Worm (Caenorhabditis elegans) whole organism, late embryonic: ENCODE measurements around the gene Y82E9BL.12.

ENCODE experiments used
- C08G9.2 ChIP-seq: sonication (generic microtip); optimal IDR thresholded peaks from 2 replicates; lab custom pipeline; 2016; ENCODE audit warnings: mild to moderate bottlenecking, missing genetic modification characterization, moderate library complexity, missing compliant biosample characterization
- K09A11.1 ChIP-seq: sonication (generic microtip); optimal IDR thresholded peaks from 2 replicates; lab custom pipeline; 2017; ENCODE audit warnings: antibody characterized with exemption, mild to moderate bottlenecking, missing genetic modification characterization, missing compliant biosample characterization; ENCODE audit not compliant: insufficient read depth
- Y22D7AL.16 ChIP-seq: sonication (generic microtip); optimal IDR thresholded peaks from 2 replicates; lab custom pipeline; 2016; ENCODE audit warnings: missing genetic modification characterization, missing compliant biosample characterization
- ama-1 ChIP-seq: fragments of 150-350 bp; optimal IDR thresholded peaks from 2 replicates; lab custom pipeline; 2014
- ceh-19 ChIP-seq: fragments of 200-800 bp; sonication (Bioruptor generic); optimal IDR thresholded peaks from 2 replicates; lab custom pipeline; 2018; ENCODE audit warnings: mild to moderate bottlenecking, missing genetic modification characterization, missing compliant biosample characterization
- ceh-2 ChIP-seq: sonication (generic microtip); optimal IDR thresholded peaks from 2 replicates; lab custom pipeline; 2016; ENCODE audit warnings: missing genotype, missing genetic modification characterization, missing compliant biosample characterization
- ceh-22 ChIP-seq: sonication (generic microtip); optimal IDR thresholded peaks from 2 replicates; lab custom pipeline; 2017; ENCODE audit warnings: missing biosample characterization, missing genetic modification characterization
- ceh-30 ChIP-seq: fragments of 150-350 bp; optimal IDR thresholded peaks from 2 replicates; lab custom pipeline; 2014; ENCODE audit warnings: missing biosample characterization, missing genetic modification characterization
- ceh-31 ChIP-seq: sonication (generic microtip); optimal IDR thresholded peaks from 2 replicates; lab custom pipeline; 2016; ENCODE audit warnings: missing genetic modification characterization, missing compliant biosample characterization
- ceh-6 ChIP-seq: fragments of 200-800 bp; sonication (Bioruptor generic); optimal IDR thresholded peaks from 2 replicates; lab custom pipeline; 2018; ENCODE audit warnings: mild to moderate bottlenecking, missing genetic modification characterization, missing compliant biosample characterization
- che-1 ChIP-seq: sonication (generic microtip); optimal IDR thresholded peaks from 2 replicates; lab custom pipeline; 2016; ENCODE audit warnings: mild to moderate bottlenecking, missing genetic modification characterization, missing compliant biosample characterization
- dmd-4 ChIP-seq: sonication (generic microtip); optimal IDR thresholded peaks from 2 replicates; lab custom pipeline; 2016; ENCODE audit warnings: borderline replicate concordance, missing genetic modification characterization, missing compliant biosample characterization
- dve-1 ChIP-seq: sonication (generic microtip); optimal IDR thresholded peaks from 2 replicates; lab custom pipeline; 2017; ENCODE audit warnings: antibody characterized with exemption, mild to moderate bottlenecking, missing genetic modification characterization, missing compliant biosample characterization
- elt-2 ChIP-seq: sonication (generic microtip); optimal IDR thresholded peaks from 2 replicates; lab custom pipeline; 2016; ENCODE audit warnings: missing genetic modification reagents, missing genetic modification characterization, missing compliant biosample characterization
- eyg-1 ChIP-seq: sonication (generic microtip); optimal IDR thresholded peaks from 2 replicates; lab custom pipeline; 2016; ENCODE audit warnings: missing genotype, missing genetic modification characterization, missing compliant biosample characterization
- fax-1 ChIP-seq: sonication (generic microtip); optimal IDR thresholded peaks from 2 replicates; lab custom pipeline; 2016; ENCODE audit warnings: missing genotype, missing genetic modification characterization, missing compliant biosample characterization
- fkh-6 ChIP-seq: sonication (generic microtip); optimal IDR thresholded peaks from 2 replicates; lab custom pipeline; 2016; ENCODE audit warnings: missing genetic modification characterization, missing compliant biosample characterization
- gmeb-2 ChIP-seq: sonication (generic microtip); optimal IDR thresholded peaks from 2 replicates; lab custom pipeline; 2016; ENCODE audit warnings: missing genetic modification characterization, inconsistent platforms, missing compliant biosample characterization
- hlh-13 ChIP-seq: fragments of 200-800 bp; sonication (Bioruptor generic); optimal IDR thresholded peaks from 2 replicates; lab custom pipeline; 2018; ENCODE audit warnings: mild to moderate bottlenecking, missing genetic modification characterization, missing compliant biosample characterization
- hlh-15 ChIP-seq: sonication (generic microtip); optimal IDR thresholded peaks from 2 replicates; lab custom pipeline; 2016; ENCODE audit warnings: missing genetic modification characterization, missing compliant biosample characterization
- hlh-6 ChIP-seq: sonication (generic microtip); optimal IDR thresholded peaks from 2 replicates; lab custom pipeline; 2016; ENCODE audit warnings: missing genotype, missing genetic modification characterization, missing compliant biosample characterization
- nfya-1 ChIP-seq: sonication (generic microtip); optimal IDR thresholded peaks from 2 replicates; lab custom pipeline; 2017; ENCODE audit warnings: missing genetic modification characterization, mild to moderate bottlenecking, missing compliant biosample characterization, antibody characterized with exemption, moderate library complexity
- nhr-11 ChIP-seq: fragments of 150-350 bp; optimal IDR thresholded peaks from 2 replicates; lab custom pipeline; 2014; ENCODE audit warnings: missing biosample characterization, missing genetic modification characterization
- nhr-232 ChIP-seq: sonication (generic microtip); optimal IDR thresholded peaks from 2 replicates; lab custom pipeline; 2016; ENCODE audit warnings: missing genetic modification characterization, missing compliant biosample characterization
- odd-2 ChIP-seq: sonication (generic microtip); optimal IDR thresholded peaks from 2 replicates; lab custom pipeline; 2017; ENCODE audit warnings: antibody characterized with exemption, mild to moderate bottlenecking, missing genetic modification characterization, missing compliant biosample characterization
- pax-1 ChIP-seq: fragments of 150-350 bp; optimal IDR thresholded peaks from 2 replicates; lab custom pipeline; 2014; ENCODE audit warnings: missing biosample characterization, missing genetic modification characterization
- pha-4 ChIP-seq: fragments of 150-350 bp; optimal IDR thresholded peaks from 2 replicates; lab custom pipeline; 2018; ENCODE audit warnings: missing biosample characterization, missing genetic modification reagents, missing genetic modification characterization
- pqm-1 ChIP-seq: sonication (generic microtip); optimal IDR thresholded peaks from 2 replicates; lab custom pipeline; 2016; ENCODE audit warnings: missing genetic modification characterization, missing compliant biosample characterization
- pros-1 ChIP-seq: fragments of 150-350 bp; optimal IDR thresholded peaks from 2 replicates; lab custom pipeline; 2014; ENCODE audit warnings: missing biosample characterization, missing genetic modification reagents, missing genetic modification characterization
- rnt-1 ChIP-seq: sonication (generic microtip); optimal IDR thresholded peaks from 2 replicates; lab custom pipeline; 2016; ENCODE audit warnings: missing genetic modification characterization, missing compliant biosample characterization
- sox-4 ChIP-seq: sonication (generic microtip); optimal IDR thresholded peaks from 2 replicates; lab custom pipeline; 2017; ENCODE audit warnings: mild to moderate bottlenecking, missing genetic modification characterization, inconsistent platforms, missing compliant biosample characterization
- syd-9 ChIP-seq: sonication (generic microtip); optimal IDR thresholded peaks from 2 replicates; lab custom pipeline; 2016; ENCODE audit warnings: mild to moderate bottlenecking, missing genetic modification characterization, moderate library complexity, missing compliant biosample characterization
- tbx-2 ChIP-seq: sonication (generic microtip); optimal IDR thresholded peaks from 2 replicates; lab custom pipeline; 2016; ENCODE audit warnings: missing genetic modification characterization, missing compliant biosample characterization
- unc-42 ChIP-seq: sonication (generic microtip); optimal IDR thresholded peaks from 2 replicates; lab custom pipeline; 2016; ENCODE audit warnings: missing genotype, missing genetic modification characterization, missing compliant biosample characterization
- zip-5 ChIP-seq: sonication (generic microtip); optimal IDR thresholded peaks from 2 replicates; lab custom pipeline; 2016; ENCODE audit warnings: missing genetic modification characterization, missing compliant biosample characterization
- ztf-16 ChIP-seq: sonication (generic microtip); optimal IDR thresholded peaks from 2 replicates; lab custom pipeline; 2017; ENCODE audit warnings: missing genetic modification characterization, missing compliant biosample characterization

Y82E9BL.12 gene

ce11 chrIII:1295149-1295716, 13.8 kb upstream of the Y82E9BL.12 start, which contains the start of gene fbxa-35:
TSS of gene fbxa-35 (plus strand) at chrIII:1295666.
- TF ChIP-seq elt-2 (tag; lab: Kevin White, UChicago) (peak; percentile 65), ceh-22 (tag; lab: Kevin White, UChicago) (no peak)

DNA sequence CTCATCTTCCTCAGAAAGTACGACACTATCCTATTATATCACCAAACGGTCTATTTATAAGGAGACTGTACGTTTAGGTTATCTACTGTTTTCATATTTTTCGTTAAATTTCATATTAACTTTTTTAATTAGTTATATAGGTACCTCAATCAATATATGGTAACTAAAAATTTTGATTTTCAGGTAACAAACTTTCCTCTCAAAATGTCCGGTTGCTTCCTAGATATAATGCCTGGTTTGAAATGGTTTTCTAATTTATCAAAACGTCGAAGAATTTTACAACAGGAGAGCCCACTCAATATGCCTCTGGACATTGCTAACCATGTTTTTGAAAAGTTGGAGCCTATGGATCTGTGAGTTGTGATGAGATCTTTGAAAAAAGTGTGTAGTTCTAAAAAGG, 11.4 kb upstream of the Y82E9BL.12 start, which contains the start of gene fbxa-28:
Gene fbxa-28, plus strand, starts transcription at position 301 of the 400 bp plus-strand sequence.
- TF ChIP-seq C08G9.2, result no peak
- TF ChIP-seq elt-2 (tag; lab: Kevin White, UChicago), result no peak
- TF ChIP-seq hlh-13 (GFP tag; lab: Kevin White, UChicago), result no peak
- TF ChIP-seq ceh-30, result no peak
- TF ChIP-seq zip-5 (tag; lab: Kevin White, UChicago), result no peak
- TF ChIP-seq pha-4 (tag; lab: Kevin White, UChicago), result no peak
- no peak for TF ChIP-seq gmeb-2 (tag; lab: Kevin White, UChicago)
- TF ChIP-seq sox-4, result no peak
- no peak for TF ChIP-seq nfya-1 (tag; lab: Kevin White, UChicago)
- TF ChIP-seq ztf-16, result no peak
- no peak for TF ChIP-seq nhr-232
- no peak for TF ChIP-seq ceh-31 (tag; lab: Kevin White, UChicago)
- no peak for TF ChIP-seq ceh-2
- TF ChIP-seq K09A11.1, result no peak
- TF ChIP-seq unc-42, result no peak
- TF ChIP-seq ceh-6 (GFP tag; lab: Kevin White, UChicago), result no peak

DNA sequence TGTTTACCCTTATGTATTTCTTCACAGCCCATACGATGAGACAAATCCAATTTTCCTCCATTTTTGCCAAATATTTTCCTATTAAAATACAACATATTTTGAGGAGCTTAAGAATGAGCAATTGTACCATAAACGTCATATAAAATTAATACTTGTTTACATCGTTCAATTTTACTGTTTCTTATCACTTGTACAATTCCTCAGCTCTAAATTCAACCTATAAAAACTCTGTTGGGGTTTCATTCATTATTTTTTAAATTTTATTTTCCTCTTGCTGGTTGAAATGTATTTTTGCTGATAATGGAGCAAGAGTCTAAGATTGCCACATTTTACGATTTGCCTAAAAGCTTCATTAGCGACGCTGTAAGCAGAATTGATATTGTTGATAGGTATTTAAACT, 5.6 kb upstream of the Y82E9BL.12 start, which contains the start of gene fbxa-75:
Gene fbxa-75, plus strand, starts transcription at position 301 of the 400 bp plus-strand sequence.
- no peak for TF ChIP-seq odd-2 (tag; lab: Kevin White, UChicago)
- no peak for TF ChIP-seq rnt-1
- TF ChIP-seq fkh-6, result no peak
- TF ChIP-seq, all 69 proteins: peak for 0

DNA sequence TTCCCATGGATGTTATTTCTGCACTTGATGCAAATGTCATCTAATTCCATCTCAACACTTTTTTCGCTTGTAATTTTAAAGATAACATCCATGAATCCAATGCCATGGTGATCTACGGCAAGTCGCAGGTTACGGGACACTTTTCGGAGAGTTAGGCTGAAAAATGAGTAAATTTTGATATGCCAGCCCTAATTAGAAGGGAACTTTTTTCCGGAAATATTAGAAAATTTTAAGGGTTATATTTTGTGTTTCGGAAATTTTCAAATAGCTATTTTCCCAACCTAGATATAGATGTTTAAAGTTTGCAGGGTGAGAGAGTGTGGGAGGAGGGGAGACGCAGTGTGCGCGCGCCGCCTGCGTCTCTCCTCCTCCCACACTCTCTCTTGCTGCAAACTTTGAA, 1.7 kb upstream of the Y82E9BL.12 start:
- TF ChIP-seq hlh-15, result no peak
- no peak for TF ChIP-seq ztf-16
- TF ChIP-seq pqm-1 (tag; lab: Kevin White, UChicago), result no peak
- no peak for TF ChIP-seq ama-1

DNA sequence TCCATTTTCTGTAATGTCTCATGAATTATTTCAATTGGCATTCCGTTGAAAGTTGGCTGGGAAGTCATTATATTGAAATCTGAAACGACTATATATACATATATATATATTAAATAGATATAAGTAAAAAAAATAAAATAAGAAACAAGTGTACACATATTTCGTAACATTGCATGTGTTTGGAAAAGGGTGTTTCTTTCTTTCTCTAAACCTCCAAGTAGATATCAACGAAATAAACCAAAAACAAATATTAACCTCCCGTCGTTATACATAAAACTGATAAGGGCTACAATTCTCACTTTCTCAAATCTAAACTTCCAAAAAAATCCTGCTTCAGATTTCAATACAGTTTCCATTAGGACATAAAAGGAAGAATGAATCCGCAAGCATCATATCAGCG, 778 bp upstream of the Y82E9BL.12 start, which contains the start of gene fbxa-79:
Gene fbxa-79, minus strand, starts transcription at position 86 of the 400 bp plus-strand sequence.
- TF ChIP-seq pqm-1 (tag; lab: Kevin White, UChicago), result no peak
- TF ChIP-seq elt-2 (tag; lab: Kevin White, UChicago), result peak; percentile 9

- TF ChIP-seq ceh-19 (no peak), gmeb-2 (tag; lab: Kevin White, UChicago) (no peak), hlh-6 (tag; lab: Kevin White, UChicago) (no peak), tbx-2 (no peak), dve-1 (no peak), pha-4 (tag; lab: Kevin White, UChicago) (no peak), ceh-2 (no peak), nhr-11 (tag; lab: Kevin White, UChicago) (no peak), ceh-31 (tag; lab: Kevin White, UChicago) (no peak), pros-1 (tag; lab: Kevin White, UChicago) (no peak), fax-1 (no peak), hlh-13 (GFP tag; lab: Kevin White, UChicago) (no peak), odd-2 (tag; lab: Kevin White, UChicago) (no peak), eyg-1 (tag; lab: Kevin White, UChicago) (no peak), syd-9 (no peak), ceh-6 (GFP tag; lab: Kevin White, UChicago) (no peak), Y22D7AL.16 (no peak), dmd-4 (tag; lab: Kevin White, UChicago) (no peak), pax-1 (tag; lab: Kevin White, UChicago) (no peak), che-1 (tag; lab: Kevin White, UChicago) (no peak)
Measured at ce11 chrIII:1311367-1311766, 2.4 kb downstream of the Y82E9BL.12 start.
